Fruit fly (Drosophila melanogaster) whole organism, embryonic: Measurements from ENCODE around the gene RpL34b.

Experiments
- B-H2 ChIP-seq: fragments of 200-800 bp; sonication (Bioruptor generic); optimal IDR thresholded peaks from 2 replicates; lab custom pipeline; 2018; ENCODE audit warnings: missing biosample characterization, mild to moderate bottlenecking, missing genetic modification characterization
- Bgb ChIP-seq: fragments of 200-800 bp; sonication (Bioruptor generic); IDR thresholded peaks from 2 replicates; pipeline ENCODE4 v1.3.6; 2022; ENCODE audit warnings: missing biosample characterization, missing genetic modification characterization; ENCODE audit not compliant: partially characterized antibody
- C15 ChIP-seq: fragments of 200-800 bp; sonication (Bioruptor generic); IDR thresholded peaks from 3 replicates; pipeline ENCODE4 v1.3.6; 2022; ENCODE audit warnings: missing biosample characterization, missing genetic modification characterization
- CG11398 ChIP-seq: fragments of 200-800 bp; sonication (Bioruptor generic); optimal IDR thresholded peaks from 2 replicates; lab custom pipeline; 2016; ENCODE audit warnings: missing biosample characterization, missing genetic modification characterization
- CG12219 ChIP-seq: fragments of 200-800 bp; sonication (Bioruptor generic); optimal IDR thresholded peaks from 3 replicates; lab custom pipeline; 2018; ENCODE audit warnings: missing biosample characterization, mild to moderate bottlenecking, missing genetic modification characterization
- CG12769 ChIP-seq: fragments of 200-800 bp; sonication (Bioruptor generic); optimal IDR thresholded peaks from 2 replicates; lab custom pipeline; 2019; ENCODE audit warnings: missing biosample characterization, mild to moderate bottlenecking, missing genetic modification characterization, moderate library complexity
- CG14965 ChIP-seq: fragments of 200-800 bp; sonication (Bioruptor generic); optimal IDR thresholded peaks from 2 replicates; lab custom pipeline; 2016; ENCODE audit warnings: missing biosample characterization, missing genetic modification characterization, borderline replicate concordance
- CG15011 ChIP-seq: fragments of 200-800 bp; sonication (Bioruptor generic); optimal IDR thresholded peaks from 3 replicates; lab custom pipeline; 2018; ENCODE audit warnings: missing biosample characterization, mild to moderate bottlenecking, missing genetic modification characterization
- CG1529 ChIP-seq: fragments of 200-800 bp; sonication (Bioruptor generic); optimal IDR thresholded peaks from 3 replicates; lab custom pipeline; 2018; ENCODE audit warnings: missing biosample characterization, missing genetic modification characterization
- CG15514 ChIP-seq: fragments of 200-800 bp; sonication (Bioruptor generic); optimal IDR thresholded peaks from 3 replicates; lab custom pipeline; 2017; ENCODE audit warnings: missing biosample characterization, missing genetic modification characterization, mild to moderate bottlenecking, moderate library complexity, missing genetic modification reagents
- CG16779 ChIP-seq: fragments of 200-800 bp; sonication (Bioruptor generic); IDR thresholded peaks from 2 replicates; pipeline ENCODE4 v1.3.6; 2022; ENCODE audit warnings: missing biosample characterization, missing genetic modification characterization
- CG17328 ChIP-seq: fragments of 200-800 bp; sonication (Bioruptor generic); IDR thresholded peaks from 2 replicates; pipeline ENCODE4 v1.3.6; 2022; ENCODE audit warnings: missing biosample characterization, missing genetic modification characterization
- CG17829 ChIP-seq: fragments of 200-800 bp; optimal IDR thresholded peaks from 2 replicates; lab custom pipeline; 2019; ENCODE audit warnings: missing biosample characterization, mild to moderate bottlenecking, missing genetic modification characterization, moderate library complexity
- CG1792 ChIP-seq: fragments of 200-800 bp; sonication (Bioruptor generic); optimal IDR thresholded peaks from 2 replicates; lab custom pipeline; 2016; ENCODE audit warnings: missing biosample characterization, missing genetic modification characterization
- CG31441 ChIP-seq: fragments of 200-800 bp; sonication (Bioruptor generic); IDR thresholded peaks from 2 replicates; pipeline ENCODE4 v1.3.6; 2022; ENCODE audit warnings: missing biosample characterization, missing genetic modification characterization
- CG32532 ChIP-seq: fragments of 200-800 bp; sonication (Bioruptor generic); IDR thresholded peaks from 2 replicates; pipeline ENCODE4 v1.3.6; 2022; ENCODE audit warnings: missing biosample characterization, missing genetic modification characterization
- CG33557 ChIP-seq: fragments of 200-800 bp; sonication (Bioruptor generic); optimal IDR thresholded peaks from 2 replicates; lab custom pipeline; 2019; ENCODE audit warnings: missing biosample characterization, mild to moderate bottlenecking, missing genetic modification characterization, moderate library complexity
- CG4854 ChIP-seq: fragments of 200-800 bp; sonication (Bioruptor generic); optimal IDR thresholded peaks from 2 replicates; lab custom pipeline; 2016; ENCODE audit warnings: missing biosample characterization, missing genetic modification characterization, inconsistent platforms
- CG7987 ChIP-seq: fragments of 200-800 bp; sonication (Bioruptor generic); optimal IDR thresholded peaks from 2 replicates; lab custom pipeline; 2018; ENCODE audit warnings: missing biosample characterization, mild to moderate bottlenecking, missing genetic modification characterization, moderate library complexity
- CG8359 ChIP-seq: fragments of 200-800 bp; sonication (Bioruptor generic); optimal IDR thresholded peaks from 2 replicates; lab custom pipeline; 2017; ENCODE audit warnings: missing biosample characterization, mild to moderate bottlenecking, missing genetic modification characterization, borderline replicate concordance
- CG8388 ChIP-seq: fragments of 200-800 bp; sonication (Bioruptor generic); optimal IDR thresholded peaks from 2 replicates; lab custom pipeline; 2019; ENCODE audit warnings: missing biosample characterization, mild to moderate bottlenecking, missing genetic modification characterization, moderate library complexity
- CG8478 ChIP-seq: fragments of >200 bp; optimal IDR thresholded peaks from 2 replicates; lab custom pipeline; 2018
- CG8944 ChIP-seq: fragments of 200-800 bp; sonication (Bioruptor generic); optimal IDR thresholded peaks from 3 replicates; lab custom pipeline; 2016; ENCODE audit warnings: missing biosample characterization, missing genetic modification characterization
- Dbx ChIP-seq: fragments of 200-800 bp; sonication (Bioruptor generic); IDR thresholded peaks from 3 replicates; pipeline ENCODE4 v1.3.6; 2022; ENCODE audit warnings: missing biosample characterization, missing genetic modification characterization
- Dip2 ChIP-seq: fragments of 200-800 bp; sonication (Bioruptor generic); IDR thresholded peaks from 2 replicates; pipeline ENCODE4 v1.3.6; 2022; ENCODE audit warnings: missing biosample characterization, missing genetic modification characterization
- Dip3 ChIP-seq: fragments of 200-800 bp; sonication (Bioruptor generic); optimal IDR thresholded peaks from 3 replicates; lab custom pipeline; 2016; ENCODE audit warnings: missing biosample characterization, missing genetic modification characterization
- Fer2 ChIP-seq: fragments of 200-800 bp; sonication (Bioruptor generic); optimal IDR thresholded peaks from 2 replicates; lab custom pipeline; 2018; ENCODE audit warnings: missing biosample characterization, mild to moderate bottlenecking, missing genetic modification characterization, moderate library complexity
- Fer3 ChIP-seq: fragments of 200-800 bp; sonication (Bioruptor generic); optimal IDR thresholded peaks from 2 replicates; lab custom pipeline; 2018; ENCODE audit warnings: missing biosample characterization, mild to moderate bottlenecking, missing genetic modification characterization, moderate library complexity
- HHEX ChIP-seq: fragments of 200-800 bp; sonication (Bioruptor generic); optimal IDR thresholded peaks from 3 replicates; lab custom pipeline; 2017; ENCODE audit warnings: missing biosample characterization, mild to moderate bottlenecking, missing genetic modification characterization, missing genetic modification reagents
- Mrtf ChIP-seq: fragments of 200-800 bp; sonication (Bioruptor generic); IDR thresholded peaks from 3 replicates; pipeline ENCODE4 v1.3.6; 2022; ENCODE audit warnings: missing biosample characterization, missing genetic modification characterization
- Sry-β ChIP-seq: fragments of 200-800 bp; sonication (Bioruptor generic); optimal IDR thresholded peaks from 2 replicates; lab custom pipeline; 2018; ENCODE audit warnings: missing biosample characterization, mild to moderate bottlenecking, missing genetic modification characterization, moderate library complexity
- TFAM ChIP-seq: fragments of 200-800 bp; sonication (Bioruptor generic); optimal IDR thresholded peaks from 2 replicates; lab custom pipeline; 2017; ENCODE audit warnings: missing biosample characterization, missing genetic modification characterization, inconsistent platforms
- ash1 ChIP-seq: fragments of 200-800 bp; sonication (Bioruptor generic); optimal IDR thresholded peaks from 2 replicates; lab custom pipeline; 2018; ENCODE audit warnings: missing biosample characterization, mild to moderate bottlenecking, missing genetic modification characterization
- bigmax ChIP-seq: fragments of 200-800 bp; sonication (Bioruptor generic); optimal IDR thresholded peaks from 2 replicates; lab custom pipeline; 2018; ENCODE audit warnings: missing biosample characterization, mild to moderate bottlenecking, missing genetic modification characterization
- br ChIP-seq: fragments of >200 bp; optimal IDR thresholded peaks from 2 replicates; lab custom pipeline; 2017
- bsh ChIP-seq, 2 experiments: fragments of 200-800 bp; sonication (Bioruptor generic); optimal IDR thresholded peaks; 2 replicates each; lab custom pipeline; 2017 to 2018; ENCODE audit warnings: mild to moderate bottlenecking in 2 of 2, missing biosample characterization in 2 of 2, missing genetic modification characterization in 2 of 2, moderate library complexity in 1 of 2
- cad ChIP-seq: fragments of >200 bp; optimal IDR thresholded peaks from 2 replicates; lab custom pipeline; 2017; ENCODE audit warnings: missing biosample characterization, missing genetic modification characterization
- fd96Cb ChIP-seq: fragments of 200-800 bp; sonication (Bioruptor generic); optimal IDR thresholded peaks from 2 replicates; lab custom pipeline; 2018; ENCODE audit warnings: missing biosample characterization, mild to moderate bottlenecking, missing genetic modification characterization, moderate library complexity
- fu2 ChIP-seq: fragments of 200-800 bp; sonication (Bioruptor generic); optimal IDR thresholded peaks from 2 replicates; lab custom pipeline; 2016; ENCODE audit warnings: missing biosample characterization, missing genetic modification characterization
- gfzf ChIP-seq: fragments of 200-800 bp; sonication (Bioruptor generic); optimal IDR thresholded peaks from 2 replicates; lab custom pipeline; 2016; ENCODE audit warnings: missing biosample characterization, mild to moderate bottlenecking, missing genetic modification characterization, moderate library complexity
- lmd ChIP-seq: fragments of 200-800 bp; sonication (Bioruptor generic); IDR thresholded peaks from 2 replicates; pipeline ENCODE4 v1.3.6; 2022; ENCODE audit warnings: missing biosample characterization, missing genetic modification characterization
- peb ChIP-seq: fragments of 200-800 bp; sonication (Bioruptor generic); IDR thresholded peaks from 2 replicates; pipeline ENCODE4 v1.3.6; 2022; ENCODE audit warnings: missing biosample characterization, missing genetic modification characterization
- phol ChIP-seq: fragments of 200-800 bp; sonication (Bioruptor generic); optimal IDR thresholded peaks from 3 replicates; lab custom pipeline; 2018; ENCODE audit warnings: missing biosample characterization, mild to moderate bottlenecking, missing genetic modification characterization, moderate library complexity
- pzg ChIP-seq: fragments of 200-800 bp; sonication (Bioruptor generic); optimal IDR thresholded peaks from 3 replicates; lab custom pipeline; 2018; ENCODE audit warnings: missing biosample characterization, mild to moderate bottlenecking, missing genetic modification characterization, moderate library complexity
- sd ChIP-seq: fragments of 200-800 bp; sonication (Bioruptor generic); optimal IDR thresholded peaks from 3 replicates; lab custom pipeline; 2018; ENCODE audit warnings: missing biosample characterization, mild to moderate bottlenecking, missing genetic modification characterization, moderate library complexity
- sens ChIP-seq: fragments of 200-800 bp; sonication (Bioruptor generic); peaks from one replicate; lab custom pipeline; 2016; ENCODE audit warnings: missing biosample characterization, missing genetic modification characterization
- sens-2 ChIP-seq: fragments of 200-800 bp; sonication (Bioruptor generic); IDR thresholded peaks from 2 replicates; pipeline ENCODE4 v1.3.6; 2022; ENCODE audit warnings: missing biosample characterization, missing genetic modification characterization
- unpg ChIP-seq: fragments of 200-800 bp; sonication (Bioruptor generic); optimal IDR thresholded peaks from 3 replicates; lab custom pipeline; 2018; ENCODE audit warnings: missing biosample characterization, mild to moderate bottlenecking, missing genetic modification characterization, moderate library complexity
- usp ChIP-seq: fragments of >200 bp; optimal IDR thresholded peaks from 2 replicates; lab custom pipeline; 2017; ENCODE audit warnings: missing biosample characterization, missing genetic modification characterization
- yki ChIP-seq: fragments of >200 bp; optimal IDR thresholded peaks from 3 replicates; lab custom pipeline; 2018

Gene RpL34b

dm6 chr3R:9420439-9421234 is 19.6 kb upstream of the RpL34b start (continued):
- TF ChIP-seq phol (tag; lab: Kevin White, UChicago) (peak; percentile 27), CG8478 (lab: Kevin White, UChicago) (no peak), CG8359 (GFP tag; lab: Kevin White, UChicago) (no peak), C15 (no peak), bigmax (no peak), sd (tag; lab: Kevin White, UChicago) (no peak), cad (GFP tag; lab: Kevin White, UChicago) (no peak), TFAM (no peak), usp (GFP tag; lab: Kevin White, UChicago) (no peak), Fer2 (no peak), peb (no peak), CG1792 (GFP tag; lab: Kevin White, UChicago) (no peak), Mrtf (GFP tag; lab: Robert Waterston, UW) (no peak), CG12219 (no peak), yki (lab: Kevin White, UChicago) (no peak), Sry-β (no peak), sens-2 (GFP tag; lab: Robert Waterston, UW) (no peak), lmd (GFP tag; lab: Robert Waterston, UW) (peak; percentile 40; the same call in 1 of the 2 replicates), Fer3 (tag; lab: Kevin White, UChicago) (no peak), CG8388 (GFP tag; lab: Kevin White, UChicago) (no peak), ash1 (GFP tag; lab: Kevin White, UChicago) (no peak), CG12769 (tag; lab: Kevin White, UChicago) (peak; percentile 45), CG7987 (GFP tag; lab: Kevin White, UChicago) (no peak), B-H2 (GFP tag; lab: Kevin White, UChicago) (no peak), Dbx (0 out of 3 replicates have a peak, but pooled peaks have one; percentile 5), CG14965 (no peak), CG31441 (GFP tag; lab: Robert Waterston, UW) (peak; percentile 41), fd96Cb (tag; lab: Kevin White, UChicago) (peak; percentile 14), unpg (no peak), Bgb (GFP tag; lab: Robert Waterston, UW) (0 out of 2 replicates have a peak, but pooled peaks have one; percentile 15), HHEX (peak; percentile 6), CG17328 (GFP tag; lab: Robert Waterston, UW) (no peak), CG1529 (GFP tag; lab: Kevin White, UChicago) (no peak), CG33557 (GFP tag; lab: Kevin White, UChicago) (no peak), Dip2 (GFP tag; lab: Robert Waterston, UW) (no peak), CG15011 (GFP tag; lab: Kevin White, UChicago) (no peak), pzg (GFP tag; lab: Kevin White, UChicago) (no peak), CG32532 (GFP tag; lab: Robert Waterston, UW) (no peak), CG11398 (GFP tag; lab: Kevin White, UChicago) (no peak), bsh (GFP tag; optimal IDR thresholded peaks at IDR 0.05; lab: Kevin White, UChicago) (peak in 1 of 2 experiments; percentile 29), CG15514 (GFP tag; lab: Kevin White, UChicago) (no peak), CG4854 (GFP tag; lab: Kevin White, UChicago) (no peak), Dip3 (no peak), sens (GFP tag; lab: Kevin White, UChicago) (no peak), CG8944 (GFP tag; lab: Kevin White, UChicago) (no peak), CG17829 (tag; lab: Kevin White, UChicago) (no peak), gfzf (GFP tag; lab: Kevin White, UChicago) (no peak), fu2 (no peak), CG16779 (GFP tag; lab: Robert Waterston, UW) (peak; percentile 53; the same call in 1 of the 2 replicates), br (lab: Kevin White, UChicago) (no peak)
